Worm (Caenorhabditis elegans) whole organism, L1 larva: ENCODE data around the gene F31A3.3.
A peak's percentile ranks its signal among the peaks of the same experiment; 100 is the strongest.

ENCODE experiments used
- C04F5.9 ChIP-seq: sonication (generic microtip); optimal IDR thresholded peaks from 2 replicates; lab custom pipeline; 2016; ENCODE audit warnings: missing genetic modification characterization, missing compliant biosample characterization
- alr-1 ChIP-seq: fragments of 200-800 bp; sonication (Bioruptor generic); optimal IDR thresholded peaks from 2 replicates; lab custom pipeline; 2018; ENCODE audit warnings: borderline replicate concordance, mild to moderate bottlenecking, missing genetic modification characterization, missing compliant biosample characterization
- ama-1 ChIP-seq: fragments of 150-350 bp; optimal IDR thresholded peaks from 2 replicates; lab custom pipeline; 2014
- blmp-1 ChIP-seq: fragments of 150-350 bp; optimal IDR thresholded peaks from 2 replicates; lab custom pipeline; 2014; ENCODE audit warnings: missing biosample characterization, missing genetic modification characterization
- ceh-63 ChIP-seq: fragments of 200-800 bp; sonication (Bioruptor generic); optimal IDR thresholded peaks from 2 replicates; lab custom pipeline; 2018; ENCODE audit warnings: mild to moderate bottlenecking, missing genetic modification characterization, missing compliant biosample characterization
- ceh-88 ChIP-seq: fragments of 200-800 bp; sonication (Bioruptor generic); IDR thresholded peaks from 2 replicates; pipeline ENCODE4 v1.3.6; 2022; ENCODE audit warnings: missing genetic modification characterization, missing compliant biosample characterization
- ceh-90 ChIP-seq: sonication (generic microtip); optimal IDR thresholded peaks from 2 replicates; lab custom pipeline; 2016; ENCODE audit warnings: missing genetic modification characterization, missing compliant biosample characterization
- efl-3 ChIP-seq: fragments of 200-800 bp; sonication (Bioruptor generic); optimal IDR thresholded peaks from 2 replicates; lab custom pipeline; 2018; ENCODE audit warnings: mild to moderate bottlenecking, missing genetic modification characterization, missing compliant biosample characterization
- egl-13 ChIP-seq: sonication (generic microtip); optimal IDR thresholded peaks from 2 replicates; lab custom pipeline; 2016; ENCODE audit warnings: missing genotype, missing genetic modification reagents, missing genetic modification characterization, missing compliant biosample characterization
- egl-27 ChIP-seq, 2 experiments: fragments of 150-350 bp in 1 of 2; sonication (generic microtip); optimal IDR thresholded peaks; 3 replicates each; lab custom pipeline; 2017 to 2018; ENCODE audit warnings: missing biosample characterization in 2 of 2, missing genetic modification characterization in 2 of 2, missing genetic modification reagents in 2 of 2
- elt-2 ChIP-seq: sonication (generic microtip); optimal IDR thresholded peaks from 2 replicates; lab custom pipeline; 2016; ENCODE audit warnings: missing genetic modification characterization, mild to moderate bottlenecking, inconsistent platforms, missing compliant biosample characterization, missing genetic modification reagents
- elt-3 ChIP-seq, 6 experiments: fragments of 150-350 bp in 1 of 6; sonication (generic microtip); optimal IDR thresholded peaks; 2 replicates each; lab custom pipeline; 2017 to 2018; ENCODE audit warnings: missing biosample characterization in 6 of 6, missing genetic modification characterization in 6 of 6, inconsistent platforms in 1 of 6
- fkh-4 ChIP-seq: sonication (generic microtip); optimal IDR thresholded peaks from 2 replicates; lab custom pipeline; 2016; ENCODE audit warnings: missing compliant biosample characterization, missing genetic modification characterization, borderline replicate concordance
- hlh-17 ChIP-seq: fragments of 200-800 bp; sonication (Bioruptor generic); optimal IDR thresholded peaks from 2 replicates; lab custom pipeline; 2018; ENCODE audit warnings: missing genetic modification characterization, mild to moderate bottlenecking, missing compliant biosample characterization, moderate library complexity, borderline replicate concordance
- hpl-2 ChIP-seq: fragments of 150-350 bp; optimal IDR thresholded peaks from 2 replicates; lab custom pipeline; 2014; ENCODE audit warnings: missing biosample characterization, missing genetic modification reagents, missing genetic modification characterization
- lin-14 ChIP-seq: fragments of 200-800 bp; sonication (Bioruptor generic); optimal IDR thresholded peaks from 2 replicates; lab custom pipeline; 2018; ENCODE audit warnings: mild to moderate bottlenecking, missing genetic modification characterization, moderate library complexity, missing compliant biosample characterization
- lin-15B ChIP-seq: fragments of 150-350 bp; sonication (generic microtip); optimal IDR thresholded peaks from 3 replicates; lab custom pipeline; 2014; ENCODE audit warnings: missing biosample characterization, missing genetic modification characterization
- lin-35 ChIP-seq, 2 experiments: fragments of 150-350 bp; optimal IDR thresholded peaks; 2 replicates each; lab custom pipeline; 2014; ENCODE audit warnings: missing biosample characterization in 2 of 2, missing genetic modification characterization in 2 of 2, missing genetic modification reagents in 2 of 2
- lin-39 ChIP-seq: fragments of 150-350 bp; optimal IDR thresholded peaks from 2 replicates; lab custom pipeline; 2014; ENCODE audit warnings: missing biosample characterization, missing genetic modification reagents, missing genetic modification characterization
- mdl-1 ChIP-seq, 2 experiments: fragments of 150-350 bp; optimal IDR thresholded peaks; 2 replicates each; lab custom pipeline; 2014 to 2017; ENCODE audit warnings: missing biosample characterization in 2 of 2, missing genetic modification characterization in 2 of 2, inconsistent platforms in 1 of 2
- mep-1 ChIP-seq: fragments of 150-350 bp; optimal IDR thresholded peaks from 2 replicates; lab custom pipeline; 2014; ENCODE audit warnings: missing biosample characterization, missing genetic modification characterization
- nhr-12 ChIP-seq: sonication (generic microtip); optimal IDR thresholded peaks from 2 replicates; lab custom pipeline; 2017; ENCODE audit warnings: missing biosample characterization, missing genetic modification characterization
- nhr-20 ChIP-seq: sonication (generic microtip); optimal IDR thresholded peaks from 2 replicates; lab custom pipeline; 2016; ENCODE audit warnings: mild to moderate bottlenecking, missing genetic modification characterization, missing compliant biosample characterization
- nhr-237 ChIP-seq: fragments of 150-350 bp; optimal IDR thresholded peaks from 2 replicates; lab custom pipeline; 2014; ENCODE audit warnings: missing biosample characterization, missing genetic modification characterization
- nhr-47 ChIP-seq: sonication (generic microtip); optimal IDR thresholded peaks from 2 replicates; lab custom pipeline; 2016; ENCODE audit warnings: mild to moderate bottlenecking, missing genetic modification characterization, moderate library complexity, missing compliant biosample characterization
- nhr-71 ChIP-seq: sonication (generic microtip); optimal IDR thresholded peaks from 2 replicates; lab custom pipeline; 2016; ENCODE audit warnings: mild to moderate bottlenecking, missing genetic modification characterization, moderate library complexity, missing compliant biosample characterization
- nhr-85 ChIP-seq: sonication (generic microtip); peaks from one replicate; lab custom pipeline; 2016; ENCODE audit warnings: missing genetic modification characterization, inconsistent platforms, missing compliant biosample characterization
- pag-3 ChIP-seq: sonication (generic microtip); optimal IDR thresholded peaks from 2 replicates; lab custom pipeline; 2017; ENCODE audit warnings: missing genetic modification characterization, mild to moderate bottlenecking, missing compliant biosample characterization, antibody characterized with exemption, borderline replicate concordance; ENCODE audit not compliant: insufficient read depth
- pax-3 ChIP-seq: fragments of 200-800 bp; sonication (Bioruptor generic); optimal IDR thresholded peaks from 2 replicates; lab custom pipeline; 2018; ENCODE audit warnings: mild to moderate bottlenecking, missing genetic modification characterization, moderate library complexity, missing compliant biosample characterization
- rnt-1 ChIP-seq: sonication (generic microtip); optimal IDR thresholded peaks from 2 replicates; lab custom pipeline; 2016; ENCODE audit warnings: mild to moderate bottlenecking, missing genetic modification characterization, moderate library complexity, missing compliant biosample characterization
- sox-4 ChIP-seq: sonication (generic microtip); optimal IDR thresholded peaks from 2 replicates; lab custom pipeline; 2016; ENCODE audit warnings: missing genetic modification characterization, missing compliant biosample characterization
- swsn-7 ChIP-seq: sonication (generic microtip); optimal IDR thresholded peaks from 2 replicates; lab custom pipeline; 2016; ENCODE audit warnings: missing genetic modification characterization, missing compliant biosample characterization
- tbx-2 ChIP-seq: sonication (generic microtip); optimal IDR thresholded peaks from 2 replicates; lab custom pipeline; 2016; ENCODE audit warnings: missing genetic modification characterization, missing compliant biosample characterization
- unc-98 ChIP-seq: fragments of 200-800 bp; sonication (Bioruptor generic); IDR thresholded peaks from 2 replicates; pipeline ENCODE4 v1.3.6; 2022; ENCODE audit warnings: missing genetic modification characterization, missing compliant biosample characterization
- zag-1 ChIP-seq: fragments of 150-350 bp; optimal IDR thresholded peaks from 2 replicates; lab custom pipeline; 2014; ENCODE audit warnings: missing biosample characterization, missing genetic modification characterization
- ztf-11 ChIP-seq, 2 experiments: sonication (generic microtip); optimal IDR thresholded peaks; 2 replicates each; lab custom pipeline; 2016 to 2017; ENCODE audit warnings: missing genetic modification characterization in 2 of 2, missing biosample characterization in 1 of 2, missing compliant biosample characterization in 1 of 2
- ztf-4 ChIP-seq: fragments of 150-350 bp; optimal IDR thresholded peaks from 2 replicates; lab custom pipeline; 2014; ENCODE audit warnings: missing biosample characterization, missing genetic modification characterization

Gene F31A3.3

DNA sequence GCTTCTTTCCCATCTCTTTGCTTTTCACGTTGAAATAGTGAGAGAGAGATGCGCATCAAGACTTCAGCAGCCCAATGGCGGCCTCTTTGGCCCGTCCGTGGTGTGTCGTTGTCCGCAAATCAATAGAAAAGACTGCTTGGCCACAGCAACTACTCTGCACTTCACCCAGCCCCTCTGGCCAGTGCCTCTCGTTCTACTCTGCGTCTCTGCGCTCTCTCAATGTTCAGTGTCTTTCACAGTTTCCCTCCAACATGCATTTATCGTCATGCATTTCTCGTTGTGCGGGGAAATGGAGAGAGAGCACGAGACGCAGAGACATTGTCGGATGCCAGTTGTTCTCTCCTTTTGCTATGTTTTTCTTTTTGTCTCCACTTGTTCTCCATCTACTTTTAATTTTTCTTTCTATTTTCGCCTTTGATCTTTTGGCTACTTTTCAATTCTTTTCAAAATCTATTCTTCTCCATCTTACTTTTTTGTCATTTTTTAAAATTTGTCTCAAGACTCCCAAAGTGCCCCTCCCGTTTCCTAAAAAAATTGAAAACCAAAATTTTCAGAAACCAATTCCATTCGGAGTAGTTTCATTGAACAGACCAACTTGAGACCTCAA is 20.3 kb downstream of the F31A3.3 start, which contains the start of gene nhr-1 (continued):
- TF ChIP-seq blmp-1 (tag; lab: Kevin White, UChicago) (peak; percentile 90), pax-3 (tag; lab: Kevin White, UChicago) (no peak), tbx-2 (tag; lab: Kevin White, UChicago) (peak; percentile 89), ztf-11 (tag; optimal IDR thresholded peaks at IDR 0.05; lab: Kevin White, UChicago) (peak in 1 of 2 experiments; percentile 18), nhr-12 (tag; lab: Kevin White, UChicago) (no peak), egl-13 (tag; lab: Kevin White, UChicago) (peak; percentile 73), nhr-237 (peak; percentile 25), ceh-90 (tag; lab: Kevin White, UChicago) (no peak), fkh-4 (tag; lab: Kevin White, UChicago) (no peak), lin-15B (tag; lab: Kevin White, UChicago) (no peak), nhr-71 (peak; percentile 96), hlh-17 (GFP tag; lab: Kevin White, UChicago) (no peak), elt-3 (tag; optimal IDR thresholded peaks at IDR 0.05; lab: Kevin White, UChicago) (peak in 2 of 6 experiments; percentile 52 to 61), mdl-1 (tag; optimal IDR thresholded peaks at IDR 0.05; lab: Kevin White, UChicago) (peak; percentile 41 to 92), sox-4 (tag; lab: Kevin White, UChicago) (no peak), egl-27 (tag; optimal IDR thresholded peaks at IDR 0.05; lab: Kevin White, UChicago) (peak; percentile 66 to 68), lin-35 (GFP tag; optimal IDR thresholded peaks at IDR 0.05; lab: Kevin White, UChicago) (peak; percentile 54 to 74), hpl-2 (GFP tag; lab: Kevin White, UChicago) (no peak), C04F5.9 (tag; lab: Kevin White, UChicago) (no peak), zag-1 (peak; percentile 46), ama-1 (lab: Kevin White, UChicago) (no peak), swsn-7 (peak; percentile 86), efl-3 (no peak), nhr-85 (tag; lab: Kevin White, UChicago) (peak; percentile 95), alr-1 (tag; lab: Kevin White, UChicago) (no peak), unc-98 (GFP tag; lab: Robert Waterston, UW) (no peak), lin-39 (tag; lab: Kevin White, UChicago) (peak; percentile 28), pag-3 (tag; lab: Kevin White, UChicago) (no peak), ceh-88 (no peak), nhr-47 (tag; lab: Kevin White, UChicago) (peak; percentile 87), lin-14 (GFP tag; lab: Kevin White, UChicago) (peak; percentile 98)

DNA sequence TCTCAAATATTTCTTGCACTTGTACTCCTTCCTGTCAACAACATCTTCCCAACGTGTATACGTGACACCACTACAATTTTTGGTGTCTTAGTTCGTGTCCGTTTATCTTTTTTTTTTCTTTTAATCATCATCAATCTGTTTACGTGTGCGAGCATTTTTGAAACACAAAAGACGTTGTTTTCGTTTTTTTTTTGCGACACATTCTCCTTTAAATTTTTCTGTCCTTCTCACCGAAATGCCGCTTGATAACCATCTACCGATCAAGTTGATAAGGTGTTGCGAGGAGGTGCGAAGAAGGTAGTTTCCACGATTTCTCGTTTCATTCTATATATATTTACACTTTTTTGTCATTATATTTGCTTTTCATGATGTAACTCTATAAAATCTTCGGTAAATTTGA is 23.3 kb downstream of the F31A3.3 start:
- TF ChIP-seq ceh-63 (no peak), blmp-1 (tag; lab: Kevin White, UChicago) (peak; percentile 62), mep-1 (peak; percentile 17), ztf-4 (no peak), lin-14 (GFP tag; lab: Kevin White, UChicago) (peak; percentile 52), elt-2 (tag; lab: Kevin White, UChicago) (peak; percentile 24), rnt-1 (peak; percentile 4), nhr-20 (tag; lab: Kevin White, UChicago) (peak; percentile 54), nhr-85 (tag; lab: Kevin White, UChicago) (peak; percentile 76)
